Fruit fly (Drosophila melanogaster) whole organism, pupa: ENCODE data around the gene CG12811.

ENCODE experiments used
- CG10348 ChIP-seq: fragments of 200-800 bp; sonication (Bioruptor generic); IDR thresholded peaks from 2 replicates; pipeline ENCODE4 v1.3.6; 2022; ENCODE audit warnings: missing biosample characterization, missing genetic modification characterization
- CG12605 ChIP-seq: fragments of 200-800 bp; sonication (Bioruptor generic); IDR thresholded peaks from 2 replicates; pipeline ENCODE4 v1.3.6; 2022; ENCODE audit warnings: missing biosample characterization, missing genetic modification characterization
- CG13204 ChIP-seq: fragments of 200-800 bp; sonication (Bioruptor generic); optimal IDR thresholded peaks from 2 replicates; lab custom pipeline; 2018; ENCODE audit warnings: missing biosample characterization, mild to moderate bottlenecking, missing genetic modification characterization, moderate library complexity
- CG14655 ChIP-seq: fragments of 200-800 bp; sonication (Bioruptor generic); optimal IDR thresholded peaks from 3 replicates; lab custom pipeline; 2017; ENCODE audit warnings: mild to moderate bottlenecking, missing biosample characterization, missing genetic modification reagents, missing genetic modification characterization
- CG15710 ChIP-seq: fragments of 200-800 bp; sonication (Bioruptor generic); optimal IDR thresholded peaks from 2 replicates; lab custom pipeline; 2018; ENCODE audit warnings: missing biosample characterization, mild to moderate bottlenecking, missing genetic modification characterization, moderate library complexity
- CG17806 ChIP-seq: fragments of 200-800 bp; sonication (Bioruptor generic); optimal IDR thresholded peaks from 2 replicates; lab custom pipeline; 2018; ENCODE audit warnings: missing biosample characterization, mild to moderate bottlenecking, missing genetic modification characterization, moderate library complexity
- CG32121 ChIP-seq: fragments of 200-800 bp; sonication (Bioruptor generic); IDR thresholded peaks from 2 replicates; pipeline ENCODE4 v1.3.6; 2022; ENCODE audit warnings: missing biosample characterization, missing genetic modification characterization
- CG34367 ChIP-seq: fragments of 200-800 bp; sonication (Bioruptor generic); optimal IDR thresholded peaks from 2 replicates; lab custom pipeline; 2018; ENCODE audit warnings: missing biosample characterization, mild to moderate bottlenecking, missing genetic modification characterization
- CG4496 ChIP-seq: fragments of 200-800 bp; sonication (Bioruptor generic); IDR thresholded peaks from 3 replicates; pipeline ENCODE4 v1.3.6; 2022; ENCODE audit warnings: missing biosample characterization, missing genetic modification characterization
- CG8159 ChIP-seq: fragments of 200-800 bp; sonication (Bioruptor generic); optimal IDR thresholded peaks from 3 replicates; lab custom pipeline; 2018; ENCODE audit warnings: missing biosample characterization, mild to moderate bottlenecking, missing genetic modification characterization, moderate library complexity
- CG8301 ChIP-seq: fragments of 200-800 bp; sonication (Bioruptor generic); optimal IDR thresholded peaks from 2 replicates; lab custom pipeline; 2018; ENCODE audit warnings: missing biosample characterization, mild to moderate bottlenecking, missing genetic modification characterization
- CG9948 ChIP-seq: fragments of 200-800 bp; sonication (Bioruptor generic); optimal IDR thresholded peaks from 2 replicates; lab custom pipeline; 2018; ENCODE audit warnings: missing biosample characterization, mild to moderate bottlenecking, missing genetic modification characterization, moderate library complexity
- D1 ChIP-seq: fragments of 200-800 bp; sonication (Bioruptor generic); optimal IDR thresholded peaks from 2 replicates; lab custom pipeline; 2018; ENCODE audit warnings: missing biosample characterization, mild to moderate bottlenecking, missing genetic modification characterization, moderate library complexity
- EcR ChIP-seq: fragments of 200-800 bp; sonication (Bioruptor generic); optimal IDR thresholded peaks from 3 replicates; lab custom pipeline; 2019; ENCODE audit warnings: missing biosample characterization, missing genetic modification characterization, mild to moderate bottlenecking, moderate library complexity, missing genetic modification reagents
- Ets98B ChIP-seq: fragments of 200-800 bp; sonication (Bioruptor generic); IDR thresholded peaks from 2 replicates; pipeline ENCODE4 v1.3.6; 2022; ENCODE audit warnings: missing biosample characterization, missing genetic modification characterization
- Pif1A ChIP-seq: fragments of 200-800 bp; sonication (Bioruptor generic); optimal IDR thresholded peaks from 3 replicates; lab custom pipeline; 2016; ENCODE audit warnings: missing biosample characterization, missing genetic modification characterization
- Pif1B ChIP-seq: fragments of 200-800 bp; sonication (Bioruptor generic); optimal IDR thresholded peaks from 3 replicates; lab custom pipeline; 2016; ENCODE audit warnings: missing biosample characterization, missing genetic modification characterization
- Snoo ChIP-seq: fragments of 200-800 bp; sonication (Bioruptor generic); optimal IDR thresholded peaks from 3 replicates; lab custom pipeline; 2017; ENCODE audit warnings: missing biosample characterization, mild to moderate bottlenecking, missing genetic modification characterization, inconsistent platforms
- fd96Ca ChIP-seq: fragments of 200-800 bp; sonication (Bioruptor generic); IDR thresholded peaks from 3 replicates; pipeline ENCODE4 v1.3.6; 2022; ENCODE audit warnings: missing biosample characterization, missing genetic modification characterization
- gl ChIP-seq: fragments of 200-800 bp; sonication (Bioruptor generic); optimal IDR thresholded peaks from 2 replicates; lab custom pipeline; 2018; ENCODE audit warnings: missing biosample characterization, mild to moderate bottlenecking, missing genetic modification characterization
- rn ChIP-seq: fragments of 200-800 bp; sonication (Bioruptor generic); IDR thresholded peaks from 2 replicates; pipeline ENCODE4 v1.3.6; 2022; ENCODE audit warnings: missing biosample characterization, missing genetic modification characterization

The CG12811 gene

dm6 chr3R:10070195-10070594 is 21.6 kb upstream of the CG12811 start:
- TF ChIP-seq CG14655 (GFP tag; lab: Kevin White, UChicago) (no peak), CG8159 (no peak), CG34367 (tag; lab: Kevin White, UChicago) (no peak), Snoo (no peak), CG9948 (tag; lab: Kevin White, UChicago) (no peak), CG17806 (tag; lab: Kevin White, UChicago) (no peak), CG8301 (tag; lab: Kevin White, UChicago) (no peak), CG32121 (no peak), CG10348 (GFP tag; lab: Robert Waterston, UW) (no peak), fd96Ca (GFP tag; lab: Robert Waterston, UW) (no peak), D1 (tag; lab: Kevin White, UChicago) (no peak), Pif1A (GFP tag; lab: Kevin White, UChicago) (no peak), CG4496 (no peak), Pif1B (GFP tag; lab: Kevin White, UChicago) (no peak), CG12605 (GFP tag; lab: Robert Waterston, UW) (no peak), rn (GFP tag; lab: Robert Waterston, UW) (no peak), CG13204 (GFP tag; lab: Kevin White, UChicago) (no peak)
- TF ChIP-seq, all 21 proteins: peak for 0

DNA sequence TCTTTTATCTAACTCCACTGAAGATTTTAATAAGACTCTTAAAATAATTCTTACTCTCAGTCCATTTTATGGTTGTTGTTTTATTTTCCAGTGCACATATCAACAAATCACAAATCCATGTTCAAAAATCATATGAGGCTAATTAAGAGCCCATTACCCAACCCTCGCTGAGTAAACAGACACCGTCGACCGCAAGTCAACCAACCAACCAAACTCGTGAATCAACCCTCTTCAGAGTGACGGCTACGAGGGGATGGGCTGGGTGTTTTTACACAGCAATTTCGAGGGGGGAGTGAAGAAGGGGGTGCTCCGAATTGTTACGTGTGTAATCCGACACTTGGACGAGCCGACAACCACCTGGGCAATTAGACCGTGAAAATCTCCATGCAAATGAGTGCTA is 20.2 kb upstream of the CG12811 start:
- TF ChIP-seq CG17806 (tag; lab: Kevin White, UChicago) (no peak), fd96Ca (GFP tag; lab: Robert Waterston, UW) (no peak), CG14655 (GFP tag; lab: Kevin White, UChicago) (no peak), CG13204 (GFP tag; lab: Kevin White, UChicago) (no peak), CG32121 (no peak), rn (GFP tag; lab: Robert Waterston, UW) (no peak), CG8301 (tag; lab: Kevin White, UChicago) (no peak), EcR (GFP tag; lab: Kevin White, UChicago) (no peak), Ets98B (GFP tag; lab: Robert Waterston, UW) (no peak), gl (tag; lab: Kevin White, UChicago) (no peak), CG34367 (tag; lab: Kevin White, UChicago) (no peak), Pif1A (GFP tag; lab: Kevin White, UChicago) (no peak), CG15710 (tag; lab: Kevin White, UChicago) (no peak), CG12605 (GFP tag; lab: Robert Waterston, UW) (no peak), CG8159 (no peak), Pif1B (GFP tag; lab: Kevin White, UChicago) (no peak), Snoo (no peak)

dm6 chr3R:10067605-10068004 is 19.0 kb upstream of the CG12811 start, which contains the start of gene CG33784:
Gene CG33784 (plus strand): TSS chr3R:10067905.
- TF ChIP-seq CG14655 (GFP tag; lab: Kevin White, UChicago) (no peak), CG10348 (GFP tag; lab: Robert Waterston, UW) (no peak), CG13204 (GFP tag; lab: Kevin White, UChicago) (no peak), D1 (tag; lab: Kevin White, UChicago) (no peak), CG8159 (no peak), CG9948 (tag; lab: Kevin White, UChicago) (no peak), CG8301 (tag; lab: Kevin White, UChicago) (no peak), Pif1B (GFP tag; lab: Kevin White, UChicago) (no peak), Pif1A (GFP tag; lab: Kevin White, UChicago) (no peak), fd96Ca (GFP tag; lab: Robert Waterston, UW) (no peak), EcR (GFP tag; lab: Kevin White, UChicago) (no peak), CG34367 (tag; lab: Kevin White, UChicago) (no peak)

- no peak for TF ChIP-seq D1 (tag; lab: Kevin White, UChicago)
- TF ChIP-seq CG8301 (tag; lab: Kevin White, UChicago), result no peak
- no peak for TF ChIP-seq CG15710 (tag; lab: Kevin White, UChicago)
- TF ChIP-seq Snoo, result no peak
- no peak for TF ChIP-seq CG13204 (GFP tag; lab: Kevin White, UChicago)
- no peak for TF ChIP-seq CG17806 (tag; lab: Kevin White, UChicago)
- no peak for TF ChIP-seq CG9948 (tag; lab: Kevin White, UChicago)
- no peak for TF ChIP-seq EcR (GFP tag; lab: Kevin White, UChicago)
- TF ChIP-seq CG32121, result no peak
- no peak for TF ChIP-seq CG34367 (tag; lab: Kevin White, UChicago)
- TF ChIP-seq gl (tag; lab: Kevin White, UChicago), result no peak
- no peak for TF ChIP-seq CG4496
- no peak for TF ChIP-seq Pif1A (GFP tag; lab: Kevin White, UChicago)
- no peak for TF ChIP-seq fd96Ca (GFP tag; lab: Robert Waterston, UW)
- TF ChIP-seq CG8159, result no peak
- TF ChIP-seq Ets98B (GFP tag; lab: Robert Waterston, UW), result no peak
- TF ChIP-seq, all 21 proteins: peak for 0
Observed at dm6 chr3R:10066470-10066869, 17.9 kb upstream of the CG12811 start, which contains the start of gene CG33783. Gene CG33783 (plus strand): TSS chr3R:10066770.

- no peak for TF ChIP-seq rn (GFP tag; lab: Robert Waterston, UW)
- no peak for TF ChIP-seq EcR (GFP tag; lab: Kevin White, UChicago)
- no peak for TF ChIP-seq gl (tag; lab: Kevin White, UChicago)
- no peak for TF ChIP-seq CG13204 (GFP tag; lab: Kevin White, UChicago)
- TF ChIP-seq CG15710 (tag; lab: Kevin White, UChicago), result no peak
- TF ChIP-seq CG32121, result no peak
- no peak for TF ChIP-seq Snoo
- TF ChIP-seq CG12605 (GFP tag; lab: Robert Waterston, UW), result no peak
- TF ChIP-seq CG8159, result no peak
- TF ChIP-seq Ets98B (GFP tag; lab: Robert Waterston, UW), result no peak
- no peak for TF ChIP-seq Pif1A (GFP tag; lab: Kevin White, UChicago)
- no peak for TF ChIP-seq CG34367 (tag; lab: Kevin White, UChicago)
- no peak for TF ChIP-seq D1 (tag; lab: Kevin White, UChicago)
- no peak for TF ChIP-seq CG4496
- no peak for TF ChIP-seq CG9948 (tag; lab: Kevin White, UChicago)
- no peak for TF ChIP-seq CG10348 (GFP tag; lab: Robert Waterston, UW)
Observed at dm6 chr3R:10063707-10064106, 15.1 kb upstream of the CG12811 start, which contains the start of gene CG33631. Gene CG33631 (plus strand): TSS chr3R:10064007.
